Fruit fly (Drosophila melanogaster) whole organism, embryonic: ENCODE data around the gene Rab7.

Experiments
- CG33213 ChIP-seq: fragments of 200-800 bp; sonication (Bioruptor generic); optimal IDR thresholded peaks from 3 replicates; lab custom pipeline; 2016; ENCODE audit warnings: missing biosample characterization, missing genetic modification characterization
- ro ChIP-seq: fragments of 200-800 bp; sonication (Bioruptor generic); IDR thresholded peaks from 2 replicates; pipeline ENCODE4 v1.3.6; 2022; ENCODE audit warnings: missing biosample characterization, missing genetic modification characterization
- sd ChIP-seq: fragments of 200-800 bp; sonication (Bioruptor generic); optimal IDR thresholded peaks from 3 replicates; lab custom pipeline; 2018; ENCODE audit warnings: missing biosample characterization, mild to moderate bottlenecking, missing genetic modification characterization, moderate library complexity

DNA sequence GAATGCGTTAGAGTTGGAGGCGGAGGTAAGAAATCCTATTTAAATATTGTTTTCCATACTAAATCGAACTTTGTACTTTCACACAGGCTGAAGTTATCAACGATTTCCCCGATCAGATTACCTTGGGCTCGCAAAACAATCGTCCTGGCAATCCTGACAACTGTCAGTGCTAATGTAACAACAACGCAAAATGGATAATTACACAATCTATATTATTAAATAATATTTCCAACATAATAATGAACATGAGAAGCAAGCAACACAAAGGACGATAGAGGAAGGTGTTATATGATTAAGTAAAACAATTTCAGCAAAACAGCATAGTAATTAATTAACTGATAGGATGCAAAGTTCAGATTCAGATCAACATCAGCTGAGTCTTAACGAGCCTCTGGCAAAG lies 1.8 kb downstream of the Rab7 start:
- TF ChIP-seq ro (GFP tag; lab: Robert Waterston, UW), result no peak
- no peak for TF ChIP-seq sd
- TF ChIP-seq CG33213 (GFP tag; lab: Kevin White, UChicago), result no peak
